Worm (Caenorhabditis elegans): ENCODE data around the gene tbx-41.

The tbx-41 gene

DNA sequence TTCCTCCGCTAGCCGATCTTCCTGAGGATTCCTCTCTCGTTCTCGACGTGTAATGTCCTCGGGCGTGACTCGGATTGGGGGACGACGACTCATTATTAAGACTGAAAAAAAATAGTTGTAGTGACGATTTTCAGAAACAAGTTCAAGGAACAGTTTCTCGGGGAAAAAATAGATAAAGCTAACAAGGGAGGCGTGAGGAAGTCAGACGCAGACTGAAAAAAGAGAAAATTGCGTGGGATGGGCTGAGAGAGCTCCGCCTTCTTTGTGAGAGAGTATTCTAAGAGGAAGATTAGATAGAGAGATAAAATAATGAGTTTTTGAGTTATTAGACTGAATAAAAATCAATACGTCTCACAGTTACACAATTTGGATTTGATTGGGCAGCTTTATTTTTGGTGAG is 48.2 kb downstream of the tbx-41 start, which contains the start of gene ZC53.1:
TSS of gene ZC53.1 (minus strand) at position 101 of the 400 bp plus-strand sequence.
- no peak for TF ChIP-seq tbx-2 (tag; optimal IDR thresholded peaks at IDR 0.05)
- TF ChIP-seq sea-2 (GFP tag; optimal IDR thresholded peaks at IDR 0.05) = no peak
- TF ChIP-seq ceh-16 (tag; optimal IDR thresholded peaks at IDR 0.05) = no peak
- no peak for TF ChIP-seq ceh-9 (tag; optimal IDR thresholded peaks at IDR 0.05)
- TF ChIP-seq egl-27 (tag; optimal IDR thresholded peaks at IDR 0.05) = no peak

DNA sequence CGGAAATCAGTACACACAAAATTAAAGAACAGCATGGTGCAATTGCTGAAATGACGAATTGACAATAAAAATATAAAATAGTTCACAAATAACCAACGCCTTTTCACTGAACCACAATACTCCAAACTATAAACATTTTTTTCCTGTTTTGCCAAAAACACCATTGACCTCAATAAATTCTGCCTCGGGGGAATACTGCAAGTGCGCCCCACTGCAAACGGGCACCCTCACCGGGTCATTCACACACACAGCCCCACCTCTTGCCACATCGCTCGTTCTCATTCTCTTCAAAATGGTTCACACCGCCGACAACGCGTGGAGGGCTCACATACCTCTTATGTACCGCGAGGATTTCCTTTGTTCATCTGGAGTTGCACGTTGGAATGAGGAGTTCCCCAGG is 50.0 kb downstream of the tbx-41 start, which contains the start of gene rgs-9:
TSS of gene rgs-9 (plus strand) at position 237 of the 400 bp plus-strand sequence.
- TF ChIP-seq nhr-28 (tag; optimal IDR thresholded peaks at IDR 0.05) = no peak
- TF ChIP-seq ceh-9 (tag; optimal IDR thresholded peaks at IDR 0.05) = no peak
- no peak for TF ChIP-seq skn-1 (tag; optimal IDR thresholded peaks at IDR 0.05)
- TF ChIP-seq ama-1 (optimal IDR thresholded peaks at IDR 0.05) = no peak
- TF ChIP-seq R02D3.7 (tag; optimal IDR thresholded peaks at IDR 0.05) = no peak
- TF ChIP-seq mml-1 (tag; optimal IDR thresholded peaks at IDR 0.05) = no peak
- no peak for TF ChIP-seq unc-39 (tag; optimal IDR thresholded peaks at IDR 0.05)
- TF ChIP-seq ZK546.5 (tag; optimal IDR thresholded peaks at IDR 0.05) = no peak
- no peak for TF ChIP-seq nhr-67 (tag; optimal IDR thresholded peaks at IDR 0.05)
- no peak for TF ChIP-seq pqm-1 (tag; optimal IDR thresholded peaks at IDR 0.05)

Data from whole organism, L3 larva.